Fruit fly (Drosophila melanogaster) whole organism, embryonic: ENCODE results near the gene CG17826.

Experiments used
- Antp ChIP-seq: fragments of 200-800 bp; sonication (Bioruptor generic); optimal IDR thresholded peaks from 3 replicates; lab custom pipeline; 2016; ENCODE audit warnings: missing biosample characterization, missing genetic modification characterization
- D ChIP-seq, 2 experiments: fragments of 200-800 bp in 1 of 2; fragments of >200 bp in 1 of 2; sonication (Bioruptor generic) in 1 of 2; optimal IDR thresholded peaks; 2 replicates in 1 of 2; 3 replicates in 1 of 2; lab custom pipeline; 2017; ENCODE audit warnings: mild to moderate bottlenecking in 1 of 2, missing biosample characterization in 1 of 2, missing genetic modification characterization in 1 of 2, missing genetic modification reagents in 1 of 2
- ara ChIP-seq: fragments of 200-800 bp; sonication (Bioruptor generic); IDR thresholded peaks from 2 replicates; pipeline ENCODE4 v1.3.6; 2022; ENCODE audit warnings: missing biosample characterization, missing genetic modification characterization
- cas ChIP-seq: fragments of 200-800 bp; sonication (Bioruptor generic); IDR thresholded peaks from 2 replicates; pipeline ENCODE4 v1.3.6; 2022; ENCODE audit warnings: missing biosample characterization, missing genetic modification characterization
- grau ChIP-seq: fragments of 200-800 bp; optimal IDR thresholded peaks from 3 replicates; lab custom pipeline; 2019; ENCODE audit warnings: missing biosample characterization, mild to moderate bottlenecking, missing genetic modification characterization, moderate library complexity
- gsb-n ChIP-seq: fragments of 200-800 bp; sonication (Bioruptor generic); optimal IDR thresholded peaks from 3 replicates; lab custom pipeline; 2018; ENCODE audit warnings: missing biosample characterization, mild to moderate bottlenecking, missing genetic modification characterization
- kah ChIP-seq: fragments of 200-800 bp; sonication (Bioruptor generic); optimal IDR thresholded peaks from 2 replicates; lab custom pipeline; 2018; ENCODE audit warnings: missing biosample characterization, mild to moderate bottlenecking, missing genetic modification characterization
- lab ChIP-seq: fragments of 200-800 bp; sonication (Bioruptor generic); optimal IDR thresholded peaks from 3 replicates; lab custom pipeline; 2017; ENCODE audit warnings: missing biosample characterization, missing genetic modification characterization, mild to moderate bottlenecking, moderate library complexity, missing genetic modification reagents
- sisA ChIP-seq: fragments of 200-800 bp; sonication (Bioruptor generic); IDR thresholded peaks from 2 replicates; pipeline ENCODE4 v1.3.6; 2022; ENCODE audit warnings: missing biosample characterization, missing genetic modification characterization
- ssp ChIP-seq: fragments of 200-800 bp; sonication (Bioruptor generic); IDR thresholded peaks from 2 replicates; pipeline ENCODE4 v1.3.6; 2022; ENCODE audit warnings: missing biosample characterization, missing genetic modification characterization
- trh ChIP-seq: fragments of 200-800 bp; sonication (Bioruptor generic); optimal IDR thresholded peaks from 2 replicates; lab custom pipeline; 2016; ENCODE audit warnings: missing biosample characterization, missing genetic modification characterization
- ttk ChIP-seq: fragments of 200-800 bp; sonication (Bioruptor generic); IDR thresholded peaks from 2 replicates; pipeline ENCODE4 v2.1.2; 2022; ENCODE audit warnings: missing biosample characterization, missing genetic modification characterization

- no peak for TF ChIP-seq gsb-n (tag; lab: Kevin White, UChicago)
- TF ChIP-seq kah: no peak
- no peak for TF ChIP-seq cas
- TF ChIP-seq grau (tag; lab: Kevin White, UChicago): no peak
- no peak for TF ChIP-seq D (optimal IDR thresholded peaks at IDR 0.05; lab: Kevin White, UChicago)
- no peak for TF ChIP-seq D (GFP tag; optimal IDR thresholded peaks at IDR 0.05; lab: Kevin White, UChicago)
- no peak for TF ChIP-seq trh (GFP tag; lab: Kevin White, UChicago)
- TF ChIP-seq lab (GFP tag; lab: Kevin White, UChicago): no peak
- no peak for TF ChIP-seq ara (GFP tag; lab: Robert Waterston, UW)
- TF ChIP-seq Antp (GFP tag; lab: Kevin White, UChicago): no peak
- no peak for TF ChIP-seq ssp (GFP tag; lab: Robert Waterston, UW)
- no peak for TF ChIP-seq ttk (GFP tag; lab: Robert Waterston, UW)
- TF ChIP-seq sisA (GFP tag; lab: Robert Waterston, UW): no peak
These were observed 8.2 kb downstream of the CG17826 start, which contains the start of the genes CG11570 and CG43294 for dm6 chr3L:11957669-11958333.
